ENCODE assay signal across 1 fruit fly cellular context in the genomic region with DNA sequence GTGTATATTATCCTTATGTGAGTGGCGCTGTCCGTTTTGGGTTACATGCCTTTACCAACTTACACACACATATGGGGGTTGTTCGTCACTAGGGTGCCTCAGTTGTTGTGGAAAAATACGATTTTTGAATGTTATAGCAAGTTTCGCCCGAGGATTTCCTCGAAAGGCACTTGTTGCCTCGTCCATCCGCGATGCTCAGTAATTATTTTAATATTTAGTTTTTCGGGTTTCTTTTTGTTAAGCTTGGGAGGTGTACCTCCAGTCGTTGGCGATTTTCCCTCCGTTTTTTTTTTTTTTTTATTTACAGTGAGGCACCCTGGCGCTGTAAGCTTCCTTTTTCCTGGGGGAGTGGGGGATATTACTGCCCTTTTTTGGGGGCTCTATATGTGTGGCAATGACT.
A peak's percentile ranks its signal among the peaks of the same experiment; 100 is the strongest.
TF ChIP-seq lines count a peak whose summit lies in the region.

No protein-coding gene starts in this region.

TF ChIP-seq in whole organism, embryonic, 481 proteins besides CTCF, POLR2A, EP300 and RAD21 (continued from another document):
- peak; percentile 35 for TF ChIP-seq Ravus (GFP tag; IDR thresholded peaks at IDR 0.05; lab: Robert Waterston, UW)
- TF ChIP-seq CG7556 (GFP tag; optimal IDR thresholded peaks at IDR 0.05; lab: Kevin White, UChicago), result peak; percentile 84
- peak; percentile 66 for TF ChIP-seq CG6689 (GFP tag; IDR thresholded peaks at IDR 0.05; lab: Robert Waterston, UW)
- TF ChIP-seq CG30403 (GFP tag; optimal IDR thresholded peaks at IDR 0.05; lab: Kevin White, UChicago), result peak; percentile 67
- 0 out of 2 replicates have a peak, but pooled peaks have one; percentile 42 for TF ChIP-seq Awh (GFP tag; IDR thresholded peaks at IDR 0.05; lab: Robert Waterston, UW)
- no peak for TF ChIP-seq CG7745 (tag; optimal IDR thresholded peaks at IDR 0.05; lab: Kevin White, UChicago)
- no peak for TF ChIP-seq CG1603 (tag; optimal IDR thresholded peaks at IDR 0.05; lab: Kevin White, UChicago)
- 0 out of 3 replicates have a peak, but pooled peaks have one; percentile 24 for TF ChIP-seq jigr1 (GFP tag; IDR thresholded peaks at IDR 0.05; lab: Robert Waterston, UW)
- peak; percentile 63 for TF ChIP-seq Blimp-1 (GFP tag; optimal IDR thresholded peaks at IDR 0.05; lab: Kevin White, UChicago)
- TF ChIP-seq Dbx (GFP tag; IDR thresholded peaks at IDR 0.05; lab: Robert Waterston, UW), result peak; percentile 49; the same call in 1 of the 3 replicates
- peak; percentile 81 for TF ChIP-seq CG11695 (GFP tag; IDR thresholded peaks at IDR 0.05; lab: Robert Waterston, UW)
- TF ChIP-seq CG17385 (GFP tag; optimal IDR thresholded peaks at IDR 0.05; lab: Kevin White, UChicago), result peak; percentile 71
- peak; percentile 18 for TF ChIP-seq Dad (GFP tag; optimal IDR thresholded peaks at IDR 0.05; lab: Kevin White, UChicago)
- TF ChIP-seq Optix (GFP tag; IDR thresholded peaks at IDR 0.05; lab: Robert Waterston, UW), result peak; percentile 67; the same call in 1 of the 3 replicates
- TF ChIP-seq Xbp1 (GFP tag; optimal IDR thresholded peaks at IDR 0.05; lab: Kevin White, UChicago), result peak; percentile 61
- TF ChIP-seq Ets65A (GFP tag; lab: Kevin White, UChicago), result peak; percentile 89
- TF ChIP-seq CG4854 (GFP tag; optimal IDR thresholded peaks at IDR 0.05; lab: Kevin White, UChicago), result no peak
- TF ChIP-seq CG7357 (GFP tag; IDR thresholded peaks at IDR 0.05; lab: Robert Waterston, UW), result no peak
- peak; percentile 43 for TF ChIP-seq Bteb2 (GFP tag; optimal IDR thresholded peaks at IDR 0.05; lab: Kevin White, UChicago)
- TF ChIP-seq CG11456 (GFP tag; IDR thresholded peaks at IDR 0.05; lab: Robert Waterston, UW), result peak; percentile 59; the same call in 1 of the 3 replicates
- TF ChIP-seq NfI (GFP tag; optimal IDR thresholded peaks at IDR 0.05; lab: Kevin White, UChicago), result peak; percentile 72
- TF ChIP-seq Ets97D (GFP tag; optimal IDR thresholded peaks at IDR 0.05; lab: Kevin White, UChicago), result peak; percentile 10
- TF ChIP-seq pfk (GFP tag; optimal IDR thresholded peaks at IDR 0.05; lab: Kevin White, UChicago), result peak; percentile 17
- peak; percentile 58 for TF ChIP-seq gcm (GFP tag; optimal IDR thresholded peaks at IDR 0.05; lab: Kevin White, UChicago)
- TF ChIP-seq CG14050 (GFP tag; IDR thresholded peaks at IDR 0.05; lab: Robert Waterston, UW), result peak; percentile 64
- no peak for TF ChIP-seq bigmax (GFP tag; optimal IDR thresholded peaks at IDR 0.05; lab: Kevin White, UChicago)
- TF ChIP-seq Vsx1 (GFP tag; optimal IDR thresholded peaks at IDR 0.05; lab: Kevin White, UChicago), result peak; percentile 39
- TF ChIP-seq so (GFP tag; IDR thresholded peaks at IDR 0.05; lab: Robert Waterston, UW), result peak; percentile 80; the same call in 2 of the 3 replicates
- TF ChIP-seq chif (GFP tag; optimal IDR thresholded peaks at IDR 0.05; lab: Kevin White, UChicago), result peak; percentile 41 to 59
- peak; percentile 10 for TF ChIP-seq Hmx (GFP tag; optimal IDR thresholded peaks at IDR 0.05; lab: Kevin White, UChicago)
- peak; percentile 59 for TF ChIP-seq phol (tag; optimal IDR thresholded peaks at IDR 0.05; lab: Kevin White, UChicago)
- peak; percentile 87 for TF ChIP-seq Atf6 (GFP tag; IDR thresholded peaks at IDR 0.05; lab: Robert Waterston, UW)
- TF ChIP-seq sqz (GFP tag; optimal IDR thresholded peaks at IDR 0.05; lab: Kevin White, UChicago), result peak; percentile 43
- no peak for TF ChIP-seq CG10274 (GFP tag; optimal IDR thresholded peaks at IDR 0.05; lab: Kevin White, UChicago)
- TF ChIP-seq CG2875 (GFP tag; optimal IDR thresholded peaks at IDR 0.05; lab: Kevin White, UChicago), result peak; percentile 31
- no peak for TF ChIP-seq Doc3 (GFP tag; IDR thresholded peaks at IDR 0.05; lab: Robert Waterston, UW; ENCODE audit: partially characterized antibody)
- TF ChIP-seq exex (tag; optimal IDR thresholded peaks at IDR 0.05; lab: Kevin White, UChicago), result peak; percentile 54
- peak; percentile 58 for TF ChIP-seq Fer3 (tag; optimal IDR thresholded peaks at IDR 0.05; lab: Kevin White, UChicago)
- peak; percentile 72 for TF ChIP-seq CG4328 (GFP tag; optimal IDR thresholded peaks at IDR 0.05; lab: Kevin White, UChicago)
- no peak for TF ChIP-seq Doc2 (GFP tag; IDR thresholded peaks at IDR 0.05; lab: Robert Waterston, UW)
- no peak for TF ChIP-seq TFAM (GFP tag; optimal IDR thresholded peaks at IDR 0.05; lab: Kevin White, UChicago)
- TF ChIP-seq CoRest (tag; optimal IDR thresholded peaks at IDR 0.05; lab: Kevin White, UChicago), result peak; percentile 68
- peak; percentile 59 for TF ChIP-seq HmgZ (tag; optimal IDR thresholded peaks at IDR 0.05; lab: Kevin White, UChicago)
- TF ChIP-seq zf30C (GFP tag; optimal IDR thresholded peaks at IDR 0.05; lab: Kevin White, UChicago), result no peak
- peak; percentile 54 to 61 for TF ChIP-seq dpn (GFP tag; optimal IDR thresholded peaks at IDR 0.05; lab: Kevin White, UChicago)
- peak; percentile 25; the same call in 1 of the 2 replicates for TF ChIP-seq sisA (GFP tag; IDR thresholded peaks at IDR 0.05; lab: Robert Waterston, UW)
- peak; percentile 24; the same call in 1 of the 4 replicates for TF ChIP-seq Gug (GFP tag; IDR thresholded peaks at IDR 0.05; lab: Robert Waterston, UW)
- TF ChIP-seq Rfx (GFP tag; IDR thresholded peaks at IDR 0.05; lab: Robert Waterston, UW), result peak; percentile 68
- peak; percentile 16 for TF ChIP-seq CG3407 (GFP tag; optimal IDR thresholded peaks at IDR 0.05; lab: Kevin White, UChicago)
- peak; percentile 79 for TF ChIP-seq CG2120 (GFP tag; optimal IDR thresholded peaks at IDR 0.05; lab: Kevin White, UChicago)
- TF ChIP-seq CG10147 (GFP tag; optimal IDR thresholded peaks at IDR 0.05; lab: Kevin White, UChicago), result peak; percentile 79
- no peak for TF ChIP-seq pb (GFP tag; optimal IDR thresholded peaks at IDR 0.05; lab: Kevin White, UChicago)
- no peak for TF ChIP-seq CG8478 (optimal IDR thresholded peaks at IDR 0.05; lab: Kevin White, UChicago)
- TF ChIP-seq nmo (GFP tag; optimal IDR thresholded peaks at IDR 0.05; lab: Kevin White, UChicago), result peak; percentile 54
- 0 out of 2 replicates have a peak, but pooled peaks have one; percentile 17 for TF ChIP-seq CG16779 (GFP tag; IDR thresholded peaks at IDR 0.05; lab: Robert Waterston, UW)
- TF ChIP-seq CG5953 (GFP tag; IDR thresholded peaks at IDR 0.05; lab: Robert Waterston, UW), result peak; percentile 42; the same call in 1 of the 2 replicates
- 0 out of 2 replicates have a peak, but pooled peaks have one; percentile 18 for TF ChIP-seq CG32767 (GFP tag; IDR thresholded peaks at IDR 0.05; lab: Robert Waterston, UW)
